Worm (Caenorhabditis elegans) whole organism, L1 larva: Measurements from ENCODE around the gene C18E9.7.
A peak's percentile ranks its signal among the peaks of the same experiment; 100 is the strongest.

Experiments used
- C04F5.9 ChIP-seq: sonication (generic microtip); optimal IDR thresholded peaks from 2 replicates; lab custom pipeline; 2016; ENCODE audit warnings: missing genetic modification characterization, missing compliant biosample characterization
- C34B4.2 ChIP-seq: sonication (generic microtip); optimal IDR thresholded peaks from 2 replicates; lab custom pipeline; 2017; ENCODE audit warnings: mild to moderate bottlenecking, missing genetic modification characterization, missing compliant biosample characterization
- F16B12.6 ChIP-seq: fragments of 150-350 bp; optimal IDR thresholded peaks from 2 replicates; lab custom pipeline; 2014; ENCODE audit warnings: missing biosample characterization, missing genetic modification characterization
- Y116A8C.19 ChIP-seq: sonication (generic microtip); optimal IDR thresholded peaks from 2 replicates; lab custom pipeline; 2016; ENCODE audit warnings: missing compliant biosample characterization, missing genetic modification characterization, borderline replicate concordance
- aly-2 ChIP-seq: fragments of 150-350 bp; optimal IDR thresholded peaks from 2 replicates; lab custom pipeline; 2014; ENCODE audit warnings: missing biosample characterization, missing genetic modification characterization
- ama-1 ChIP-seq: fragments of 150-350 bp; optimal IDR thresholded peaks from 2 replicates; lab custom pipeline; 2014
- ceh-82 ChIP-seq, 3 experiments: fragments of 150-350 bp in 1 of 3; sonication (generic microtip) in 2 of 3; optimal IDR thresholded peaks; 2 replicates each; lab custom pipeline; 2014 to 2017; ENCODE audit warnings: missing biosample characterization in 3 of 3, missing genetic modification characterization in 3 of 3
- ceh-88 ChIP-seq: fragments of 200-800 bp; sonication (Bioruptor generic); IDR thresholded peaks from 2 replicates; pipeline ENCODE4 v1.3.6; 2022; ENCODE audit warnings: missing genetic modification characterization, missing compliant biosample characterization
- ceh-90 ChIP-seq: sonication (generic microtip); optimal IDR thresholded peaks from 2 replicates; lab custom pipeline; 2016; ENCODE audit warnings: missing genetic modification characterization, missing compliant biosample characterization
- ces-1 ChIP-seq: fragments of 150-350 bp; optimal IDR thresholded peaks from 2 replicates; lab custom pipeline; 2014; ENCODE audit warnings: missing biosample characterization, missing genetic modification reagents, missing genetic modification characterization
- efl-3 ChIP-seq: fragments of 200-800 bp; sonication (Bioruptor generic); optimal IDR thresholded peaks from 2 replicates; lab custom pipeline; 2018; ENCODE audit warnings: mild to moderate bottlenecking, missing genetic modification characterization, missing compliant biosample characterization
- egl-27 ChIP-seq, 2 experiments: fragments of 150-350 bp in 1 of 2; sonication (generic microtip); optimal IDR thresholded peaks; 3 replicates each; lab custom pipeline; 2017 to 2018; ENCODE audit warnings: missing biosample characterization in 2 of 2, missing genetic modification characterization in 2 of 2, missing genetic modification reagents in 2 of 2
- elt-2 ChIP-seq: sonication (generic microtip); optimal IDR thresholded peaks from 2 replicates; lab custom pipeline; 2016; ENCODE audit warnings: missing genetic modification characterization, mild to moderate bottlenecking, inconsistent platforms, missing compliant biosample characterization, missing genetic modification reagents
- ets-5 ChIP-seq: fragments of 200-800 bp; sonication (Bioruptor generic); IDR thresholded peaks from 2 replicates; pipeline ENCODE4 v1.3.6; 2022; ENCODE audit warnings: missing genetic modification characterization, missing compliant biosample characterization
- fkh-10 ChIP-seq: sonication (generic microtip); optimal IDR thresholded peaks from 2 replicates; lab custom pipeline; 2017; ENCODE audit warnings: missing biosample characterization, missing genetic modification reagents, missing genetic modification characterization
- fkh-8 ChIP-seq: sonication (generic microtip); optimal IDR thresholded peaks from 2 replicates; lab custom pipeline; 2016; ENCODE audit warnings: mild to moderate bottlenecking, missing genetic modification characterization, missing compliant biosample characterization
- fos-1 ChIP-seq: fragments of 150-350 bp; optimal IDR thresholded peaks from 2 replicates; lab custom pipeline; 2014; ENCODE audit warnings: missing biosample characterization, missing genetic modification characterization
- hlh-17 ChIP-seq: fragments of 200-800 bp; sonication (Bioruptor generic); optimal IDR thresholded peaks from 2 replicates; lab custom pipeline; 2018; ENCODE audit warnings: missing genetic modification characterization, mild to moderate bottlenecking, missing compliant biosample characterization, moderate library complexity, borderline replicate concordance
- hlh-4 ChIP-seq: sonication (generic microtip); optimal IDR thresholded peaks from 2 replicates; lab custom pipeline; 2016; ENCODE audit warnings: mild to moderate bottlenecking, missing genetic modification characterization, missing compliant biosample characterization
- hpl-2 ChIP-seq: fragments of 150-350 bp; optimal IDR thresholded peaks from 2 replicates; lab custom pipeline; 2014; ENCODE audit warnings: missing biosample characterization, missing genetic modification reagents, missing genetic modification characterization
- lin-13 ChIP-seq: fragments of 150-350 bp; optimal IDR thresholded peaks from 2 replicates; lab custom pipeline; 2014; ENCODE audit warnings: missing biosample characterization, missing genetic modification reagents, missing genetic modification characterization
- lin-14 ChIP-seq: fragments of 200-800 bp; sonication (Bioruptor generic); optimal IDR thresholded peaks from 2 replicates; lab custom pipeline; 2018; ENCODE audit warnings: mild to moderate bottlenecking, missing genetic modification characterization, moderate library complexity, missing compliant biosample characterization
- lin-15B ChIP-seq: fragments of 150-350 bp; sonication (generic microtip); optimal IDR thresholded peaks from 3 replicates; lab custom pipeline; 2014; ENCODE audit warnings: missing biosample characterization, missing genetic modification characterization
- lin-39 ChIP-seq: fragments of 150-350 bp; optimal IDR thresholded peaks from 2 replicates; lab custom pipeline; 2014; ENCODE audit warnings: missing biosample characterization, missing genetic modification reagents, missing genetic modification characterization
- lir-3 ChIP-seq: sonication (generic microtip); optimal IDR thresholded peaks from 2 replicates; lab custom pipeline; 2016; ENCODE audit warnings: mild to moderate bottlenecking, missing genetic modification characterization, moderate library complexity, missing compliant biosample characterization; ENCODE audit not compliant: poor library complexity
- lsy-2 ChIP-seq, 2 experiments: fragments of 150-350 bp; optimal IDR thresholded peaks; 2 replicates each; lab custom pipeline; 2014; ENCODE audit warnings: missing biosample characterization in 2 of 2, missing genetic modification characterization in 2 of 2
- mef-2 ChIP-seq: fragments of 150-350 bp; optimal IDR thresholded peaks from 2 replicates; lab custom pipeline; 2014; ENCODE audit warnings: missing biosample characterization, missing genetic modification characterization
- mep-1 ChIP-seq: fragments of 150-350 bp; optimal IDR thresholded peaks from 2 replicates; lab custom pipeline; 2014; ENCODE audit warnings: missing biosample characterization, missing genetic modification characterization
- nhr-12 ChIP-seq: sonication (generic microtip); optimal IDR thresholded peaks from 2 replicates; lab custom pipeline; 2017; ENCODE audit warnings: missing biosample characterization, missing genetic modification characterization
- nhr-19 ChIP-seq: fragments of 200-800 bp; sonication (Bioruptor generic); conservative IDR thresholded peaks from 2 replicates; pipeline ENCODE4 v1.3.6; 2022; ENCODE audit warnings: missing genetic modification characterization, missing compliant biosample characterization
- nhr-28 ChIP-seq: fragments of 150-350 bp; optimal IDR thresholded peaks from 2 replicates; lab custom pipeline; 2014; ENCODE audit warnings: missing biosample characterization, missing genetic modification characterization
- nhr-71 ChIP-seq: sonication (generic microtip); optimal IDR thresholded peaks from 2 replicates; lab custom pipeline; 2016; ENCODE audit warnings: mild to moderate bottlenecking, missing genetic modification characterization, moderate library complexity, missing compliant biosample characterization
- nhr-76 ChIP-seq: sonication (generic microtip); optimal IDR thresholded peaks from 2 replicates; lab custom pipeline; 2017; ENCODE audit warnings: missing biosample characterization, missing genetic modification characterization
- nhr-77 ChIP-seq: fragments of 150-350 bp; optimal IDR thresholded peaks from 2 replicates; lab custom pipeline; 2014; ENCODE audit warnings: missing biosample characterization, missing genetic modification characterization
- nhr-85 ChIP-seq: sonication (generic microtip); peaks from one replicate; lab custom pipeline; 2016; ENCODE audit warnings: missing genetic modification characterization, inconsistent platforms, missing compliant biosample characterization
- nhr-90 ChIP-seq: sonication (generic microtip); optimal IDR thresholded peaks from 2 replicates; lab custom pipeline; 2016; ENCODE audit warnings: mild to moderate bottlenecking, missing genetic modification characterization, missing compliant biosample characterization; ENCODE audit not compliant: poor library complexity
- pag-3 ChIP-seq: sonication (generic microtip); optimal IDR thresholded peaks from 2 replicates; lab custom pipeline; 2017; ENCODE audit warnings: missing genetic modification characterization, mild to moderate bottlenecking, missing compliant biosample characterization, antibody characterized with exemption, borderline replicate concordance; ENCODE audit not compliant: insufficient read depth
- pax-3 ChIP-seq: fragments of 200-800 bp; sonication (Bioruptor generic); optimal IDR thresholded peaks from 2 replicates; lab custom pipeline; 2018; ENCODE audit warnings: mild to moderate bottlenecking, missing genetic modification characterization, moderate library complexity, missing compliant biosample characterization
- pqm-1 ChIP-seq: sonication (generic microtip); optimal IDR thresholded peaks from 3 replicates; lab custom pipeline; 2017; ENCODE audit warnings: missing biosample characterization, missing genetic modification characterization
- rnt-1 ChIP-seq: sonication (generic microtip); optimal IDR thresholded peaks from 2 replicates; lab custom pipeline; 2016; ENCODE audit warnings: mild to moderate bottlenecking, missing genetic modification characterization, moderate library complexity, missing compliant biosample characterization
- snu-23 ChIP-seq: sonication (generic microtip); optimal IDR thresholded peaks from 2 replicates; lab custom pipeline; 2016; ENCODE audit warnings: missing genetic modification characterization, missing compliant biosample characterization
- swsn-7 ChIP-seq: sonication (generic microtip); optimal IDR thresholded peaks from 2 replicates; lab custom pipeline; 2016; ENCODE audit warnings: missing genetic modification characterization, missing compliant biosample characterization
- tbx-2 ChIP-seq: sonication (generic microtip); optimal IDR thresholded peaks from 2 replicates; lab custom pipeline; 2016; ENCODE audit warnings: missing genetic modification characterization, missing compliant biosample characterization
- unc-130 ChIP-seq: fragments of 150-350 bp; optimal IDR thresholded peaks from 2 replicates; lab custom pipeline; 2017; ENCODE audit warnings: missing biosample characterization, missing genetic modification characterization, inconsistent platforms
- unc-62 ChIP-seq: fragments of 150-350 bp; optimal IDR thresholded peaks from 2 replicates; lab custom pipeline; 2014; ENCODE audit warnings: missing biosample characterization, missing genetic modification reagents, missing genetic modification characterization
- unc-86 ChIP-seq: sonication (generic microtip); optimal IDR thresholded peaks from 2 replicates; lab custom pipeline; 2016; ENCODE audit warnings: missing genetic modification characterization, missing compliant biosample characterization
- vab-15 ChIP-seq: sonication (generic microtip); optimal IDR thresholded peaks from 2 replicates; lab custom pipeline; 2017; ENCODE audit warnings: missing genotype, mild to moderate bottlenecking, missing genetic modification characterization, missing compliant biosample characterization
- zag-1 ChIP-seq: fragments of 150-350 bp; optimal IDR thresholded peaks from 2 replicates; lab custom pipeline; 2014; ENCODE audit warnings: missing biosample characterization, missing genetic modification characterization
- zip-4 ChIP-seq: fragments of 200-800 bp; sonication (Bioruptor generic); optimal IDR thresholded peaks from 2 replicates; lab custom pipeline; 2018; ENCODE audit warnings: mild to moderate bottlenecking, missing genetic modification characterization, moderate library complexity, missing compliant biosample characterization
- ztf-11 ChIP-seq, 2 experiments: sonication (generic microtip); optimal IDR thresholded peaks; 2 replicates each; lab custom pipeline; 2016 to 2017; ENCODE audit warnings: missing genetic modification characterization in 2 of 2, missing biosample characterization in 1 of 2, missing compliant biosample characterization in 1 of 2
- ztf-4 ChIP-seq: fragments of 150-350 bp; optimal IDR thresholded peaks from 2 replicates; lab custom pipeline; 2014; ENCODE audit warnings: missing biosample characterization, missing genetic modification characterization

C18E9.7 gene

DNA sequence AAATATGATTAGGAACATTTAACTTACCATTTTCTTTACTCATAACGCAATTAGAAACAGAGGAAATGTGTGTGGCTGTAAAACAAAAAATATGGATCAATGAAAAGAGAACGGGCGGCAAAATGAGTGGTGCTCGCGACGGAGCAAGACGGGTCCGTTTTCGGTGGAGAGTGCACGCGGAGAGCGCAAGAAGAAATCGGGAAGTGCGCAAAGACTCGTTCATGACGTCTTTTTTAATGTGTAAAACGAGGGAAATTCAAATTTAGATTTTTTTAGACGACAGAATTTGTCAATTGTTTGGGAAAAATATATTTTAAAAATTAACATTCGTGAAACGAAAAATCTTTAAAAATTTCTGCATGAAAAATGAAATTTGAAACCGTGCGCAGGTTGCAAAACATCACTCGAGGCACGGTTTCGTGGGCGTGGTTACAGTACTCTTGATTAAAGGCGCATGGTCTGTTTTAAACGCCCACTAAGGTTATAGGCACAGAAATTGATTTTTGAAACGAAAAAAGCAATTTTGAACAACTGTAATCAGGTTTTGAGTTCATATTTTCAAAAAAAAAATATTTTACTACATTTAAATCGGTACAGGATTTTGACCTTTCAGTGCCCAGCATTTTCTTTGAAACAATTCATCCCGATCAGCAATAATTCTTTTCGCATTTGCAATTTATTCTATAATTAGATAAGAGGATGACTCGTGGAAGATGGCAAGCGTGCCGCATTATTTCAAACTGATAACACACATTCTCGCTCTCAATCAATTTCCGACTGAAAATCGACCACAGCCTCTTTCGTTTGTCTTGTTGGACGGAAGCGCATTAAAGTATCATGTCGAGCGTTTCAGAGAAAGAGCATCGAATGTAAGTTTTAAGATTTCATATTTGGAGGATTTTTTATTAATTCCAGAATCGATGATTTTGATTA, 13.1 kb downstream of the C18E9.7 start, which contains the start of the genes szy-20 and C18E9.5 (continued):
- peak; percentile 74 for TF ChIP-seq fos-1 (tag; lab: Kevin White, UChicago)
- TF ChIP-seq ceh-90 (tag; lab: Kevin White, UChicago): peak; percentile 38
- peak; percentile 87 for TF ChIP-seq unc-86
- TF ChIP-seq snu-23: peak; percentile 89
- TF ChIP-seq lin-14 (GFP tag; lab: Kevin White, UChicago): peak; percentile 90
- TF ChIP-seq zag-1 (tag; lab: Kevin White, UChicago): peak; percentile 21
- peak; percentile 46 for TF ChIP-seq fkh-10 (GFP tag; lab: Kevin White, UChicago)
- TF ChIP-seq egl-27 (tag; optimal IDR thresholded peaks at IDR 0.05; lab: Kevin White, UChicago): no peak
- TF ChIP-seq nhr-28 (tag; lab: Kevin White, UChicago): no peak
- peak; percentile 90 for TF ChIP-seq lin-39
- TF ChIP-seq zip-4 (GFP tag; lab: Kevin White, UChicago): peak; percentile 54
- TF ChIP-seq ces-1 (GFP tag; lab: Kevin White, UChicago): no peak
- peak; percentile 77 for TF ChIP-seq ceh-88 (GFP tag; lab: Robert Waterston, UW)
- peak; percentile 76 to 92 (median 80) for TF ChIP-seq ceh-82 (tag; optimal IDR thresholded peaks at IDR 0.05; lab: Kevin White, UChicago)
- peak; percentile 72 for TF ChIP-seq lin-15B (tag; lab: Kevin White, UChicago)
- no peak for TF ChIP-seq ama-1 (lab: Kevin White, UChicago)
- peak; percentile 80 for TF ChIP-seq fkh-8
- peak in 1 of 2 experiments; percentile 68 for TF ChIP-seq ztf-11 (tag; optimal IDR thresholded peaks at IDR 0.05; lab: Kevin White, UChicago)
- peak; percentile 14 for TF ChIP-seq ztf-4 (tag; lab: Kevin White, UChicago)
- TF ChIP-seq aly-2 (tag; lab: Kevin White, UChicago): peak; percentile 72
- no peak for TF ChIP-seq C34B4.2 (tag; lab: Kevin White, UChicago)
- TF ChIP-seq unc-130: peak; percentile 17
- TF ChIP-seq nhr-76: no peak
- TF ChIP-seq nhr-90: peak; percentile 80
- TF ChIP-seq lsy-2 (tag; optimal IDR thresholded peaks at IDR 0.05; lab: Kevin White, UChicago): peak; percentile 91
- peak; percentile 70 for TF ChIP-seq F16B12.6
- TF ChIP-seq lir-3: peak; percentile 36
- no peak for TF ChIP-seq efl-3 (GFP tag; lab: Kevin White, UChicago)
- peak; percentile 90 for TF ChIP-seq swsn-7 (tag; lab: Kevin White, UChicago)
- peak; percentile 90 for TF ChIP-seq mep-1
- peak; percentile 88 for TF ChIP-seq nhr-85
- no peak for TF ChIP-seq nhr-12 (tag; lab: Kevin White, UChicago)
- TF ChIP-seq pax-3: peak; percentile 66
- peak; percentile 89 for TF ChIP-seq tbx-2 (tag; lab: Kevin White, UChicago)
- TF ChIP-seq unc-62 (GFP tag; lab: Kevin White, UChicago): no peak
- TF ChIP-seq nhr-77 (tag; lab: Kevin White, UChicago): peak; percentile 54
- peak; percentile 82 for TF ChIP-seq lin-13 (GFP tag; lab: Kevin White, UChicago)
- TF ChIP-seq pag-3 (tag; lab: Kevin White, UChicago): no peak
- no peak for TF ChIP-seq hlh-17
- peak; percentile 58 for TF ChIP-seq elt-2 (tag; lab: Kevin White, UChicago)
- TF ChIP-seq nhr-71: peak; percentile 93
- TF ChIP-seq pqm-1 (tag; lab: Kevin White, UChicago): no peak
- peak; percentile 91 for TF ChIP-seq rnt-1 (tag; lab: Kevin White, UChicago)
- no peak for TF ChIP-seq mef-2 (tag; lab: Kevin White, UChicago)
- peak; percentile 75 for TF ChIP-seq C04F5.9 (tag; lab: Kevin White, UChicago)
- TF ChIP-seq vab-15 (tag; lab: Kevin White, UChicago): no peak
- TF ChIP-seq hlh-4 (tag; lab: Kevin White, UChicago): no peak
- TF ChIP-seq hpl-2 (GFP tag; lab: Kevin White, UChicago): peak; percentile 20
- no peak for TF ChIP-seq Y116A8C.19
- TF ChIP-seq ets-5: no peak
- peak; percentile 88 for TF ChIP-seq nhr-19 (GFP tag; lab: Robert Waterston, UW)
